Fruit fly (Drosophila melanogaster) whole organism, embryonic: ENCODE results near the gene CG10324.

ENCODE experiments used
- Asciz ChIP-seq: fragments of 200-800 bp; sonication (Bioruptor generic); optimal IDR thresholded peaks from 2 replicates; lab custom pipeline; 2017; ENCODE audit warnings: missing biosample characterization, mild to moderate bottlenecking, missing genetic modification characterization, missing genetic modification reagents
- CG10147 ChIP-seq: fragments of 200-800 bp; sonication (Bioruptor generic); optimal IDR thresholded peaks from 2 replicates; lab custom pipeline; 2019; ENCODE audit warnings: missing biosample characterization, mild to moderate bottlenecking, missing genetic modification characterization, moderate library complexity
- CG10267 ChIP-seq: fragments of 200-800 bp; sonication (Bioruptor generic); optimal IDR thresholded peaks from 2 replicates; lab custom pipeline; 2018; ENCODE audit warnings: missing biosample characterization, mild to moderate bottlenecking, missing genetic modification characterization, moderate library complexity
- CG12769 ChIP-seq: fragments of 200-800 bp; sonication (Bioruptor generic); optimal IDR thresholded peaks from 2 replicates; lab custom pipeline; 2019; ENCODE audit warnings: missing biosample characterization, mild to moderate bottlenecking, missing genetic modification characterization, moderate library complexity
- CG14860 ChIP-seq: fragments of 200-800 bp; sonication (Bioruptor generic); IDR thresholded peaks from 3 replicates; pipeline ENCODE4 v1.3.6; 2022; ENCODE audit warnings: missing biosample characterization, missing genetic modification characterization; ENCODE audit not compliant: partially characterized antibody
- CG16813 ChIP-seq: fragments of 200-800 bp; sonication (Bioruptor generic); IDR thresholded peaks from 3 replicates; pipeline ENCODE4 v1.3.6; 2022; ENCODE audit warnings: missing biosample characterization, missing genetic modification characterization; ENCODE audit not compliant: partially characterized antibody
- CG17328 ChIP-seq: fragments of 200-800 bp; sonication (Bioruptor generic); IDR thresholded peaks from 2 replicates; pipeline ENCODE4 v1.3.6; 2022; ENCODE audit warnings: missing biosample characterization, missing genetic modification characterization
- CG18011 ChIP-seq: fragments of 200-800 bp; sonication (Bioruptor generic); optimal IDR thresholded peaks from 2 replicates; lab custom pipeline; 2017; ENCODE audit warnings: missing biosample characterization, missing genetic modification characterization, mild to moderate bottlenecking, moderate library complexity, missing genotype
- CG30020 ChIP-seq: fragments of 200-800 bp; optimal IDR thresholded peaks from 2 replicates; lab custom pipeline; 2019; ENCODE audit warnings: missing biosample characterization, mild to moderate bottlenecking, missing genetic modification characterization, moderate library complexity
- CG34376 ChIP-seq: fragments of 200-800 bp; sonication (Bioruptor generic); optimal IDR thresholded peaks from 2 replicates; lab custom pipeline; 2018; ENCODE audit warnings: missing biosample characterization, mild to moderate bottlenecking, missing genetic modification characterization
- CG42726 ChIP-seq: fragments of 200-800 bp; sonication (Bioruptor generic); IDR thresholded peaks from 2 replicates; pipeline ENCODE4 v1.3.6; 2022; ENCODE audit warnings: missing biosample characterization, missing genetic modification characterization; ENCODE audit not compliant: partially characterized antibody
- CG6654 ChIP-seq: fragments of 200-800 bp; sonication (Bioruptor generic); optimal IDR thresholded peaks from 2 replicates; lab custom pipeline; 2017; ENCODE audit warnings: missing biosample characterization, mild to moderate bottlenecking, missing genetic modification characterization
- CG6689 ChIP-seq: fragments of 200-800 bp; sonication (Bioruptor generic); IDR thresholded peaks from 2 replicates; pipeline ENCODE4 v1.3.6; 2022; ENCODE audit warnings: missing biosample characterization, missing genetic modification characterization
- CG7786 ChIP-seq: fragments of 200-800 bp; sonication (Bioruptor generic); optimal IDR thresholded peaks from 2 replicates; lab custom pipeline; 2016; ENCODE audit warnings: missing biosample characterization, missing genetic modification characterization
- CG7963 ChIP-seq: fragments of 200-800 bp; sonication (Bioruptor generic); IDR thresholded peaks from 3 replicates; pipeline ENCODE4 v1.3.6; 2022; ENCODE audit warnings: missing biosample characterization, missing genetic modification characterization; ENCODE audit not compliant: partially characterized antibody
- CHES-1-like ChIP-seq: fragments of 200-800 bp; sonication (Bioruptor generic); optimal IDR thresholded peaks from 2 replicates; lab custom pipeline; 2016; ENCODE audit warnings: missing biosample characterization, missing genetic modification characterization
- D19A ChIP-seq: fragments of 200-800 bp; optimal IDR thresholded peaks from 3 replicates; lab custom pipeline; 2019; ENCODE audit warnings: missing biosample characterization, mild to moderate bottlenecking, missing genetic modification characterization, moderate library complexity
- Dll ChIP-seq: fragments of 200-800 bp; sonication (Bioruptor generic); IDR thresholded peaks from 4 replicates; pipeline ENCODE4 v1.3.6; 2022; ENCODE audit warnings: missing biosample characterization, missing genetic modification characterization; ENCODE audit not compliant: partially characterized antibody
- ERR ChIP-seq: fragments of 200-800 bp; sonication (Bioruptor generic); optimal IDR thresholded peaks from 2 replicates; lab custom pipeline; 2016; ENCODE audit warnings: missing biosample characterization, missing genetic modification characterization
- Elba2 ChIP-seq: fragments of 200-800 bp; sonication (Bioruptor generic); optimal IDR thresholded peaks from 3 replicates; lab custom pipeline; 2016; ENCODE audit warnings: missing biosample characterization, missing genetic modification characterization
- Ets97D ChIP-seq: fragments of 200-800 bp; sonication (Bioruptor generic); optimal IDR thresholded peaks from 3 replicates; lab custom pipeline; 2016; ENCODE audit warnings: missing biosample characterization, missing genetic modification characterization
- Gsc ChIP-seq: fragments of 200-800 bp; sonication (Bioruptor generic); IDR thresholded peaks from 2 replicates; pipeline ENCODE4 v1.3.6; 2022; ENCODE audit warnings: missing biosample characterization, missing genetic modification characterization
- NC2β ChIP-seq: fragments of 200-800 bp; sonication (Bioruptor generic); optimal IDR thresholded peaks from 2 replicates; lab custom pipeline; 2016; ENCODE audit warnings: missing biosample characterization, missing genetic modification characterization
- Six4 ChIP-seq: fragments of 200-800 bp; sonication (Bioruptor generic); optimal IDR thresholded peaks from 2 replicates; lab custom pipeline; 2016; ENCODE audit warnings: missing biosample characterization, missing genetic modification characterization
- TFAM ChIP-seq: fragments of 200-800 bp; sonication (Bioruptor generic); optimal IDR thresholded peaks from 2 replicates; lab custom pipeline; 2017; ENCODE audit warnings: missing biosample characterization, missing genetic modification characterization, inconsistent platforms
- bowl ChIP-seq: fragments of 200-800 bp; sonication (Bioruptor generic); IDR thresholded peaks from 2 replicates; pipeline ENCODE4 v1.3.6; 2022; ENCODE audit warnings: missing biosample characterization, missing genetic modification characterization
- cas ChIP-seq: fragments of 200-800 bp; sonication (Bioruptor generic); IDR thresholded peaks from 2 replicates; pipeline ENCODE4 v1.3.6; 2022; ENCODE audit warnings: missing biosample characterization, missing genetic modification characterization
- chinmo ChIP-seq: fragments of 200-800 bp; sonication (Bioruptor generic); IDR thresholded peaks from 4 replicates; pipeline ENCODE4 v1.3.6; 2022; ENCODE audit warnings: missing biosample characterization, missing genetic modification characterization; ENCODE audit not compliant: partially characterized antibody
- crc ChIP-seq: fragments of 200-800 bp; sonication (Bioruptor generic); optimal IDR thresholded peaks from 2 replicates; lab custom pipeline; 2016; ENCODE audit warnings: missing biosample characterization, missing genetic modification characterization
- disco-r ChIP-seq: fragments of 200-800 bp; sonication (Bioruptor generic); optimal IDR thresholded peaks from 2 replicates; lab custom pipeline; 2016; ENCODE audit warnings: missing biosample characterization, missing genetic modification characterization
- dmrt99B ChIP-seq: fragments of 200-800 bp; sonication (Bioruptor generic); optimal IDR thresholded peaks from 2 replicates; lab custom pipeline; 2018; ENCODE audit warnings: missing biosample characterization, mild to moderate bottlenecking, missing genetic modification characterization, moderate library complexity
- emc ChIP-seq: fragments of 200-800 bp; sonication (Bioruptor generic); optimal IDR thresholded peaks from 2 replicates; lab custom pipeline; 2016; ENCODE audit warnings: missing biosample characterization, missing genetic modification characterization
- eve ChIP-seq, 2 experiments: fragments of >200 bp; optimal IDR thresholded peaks; 2 replicates each; lab custom pipeline; 2017; ENCODE audit warnings: missing biosample characterization in 2 of 2, missing genetic modification characterization in 2 of 2
- ewg ChIP-seq: fragments of 200-800 bp; sonication (Bioruptor generic); optimal IDR thresholded peaks from 3 replicates; lab custom pipeline; 2017; ENCODE audit warnings: mild to moderate bottlenecking, missing biosample characterization, missing genetic modification reagents, missing genetic modification characterization
- exex ChIP-seq: fragments of 200-800 bp; sonication (Bioruptor generic); optimal IDR thresholded peaks from 4 replicates; lab custom pipeline; 2018; ENCODE audit warnings: missing biosample characterization, mild to moderate bottlenecking, missing genetic modification characterization, moderate library complexity
- hbn ChIP-seq: fragments of 200-800 bp; sonication (Bioruptor generic); IDR thresholded peaks from 2 replicates; pipeline ENCODE4 v1.3.6; 2022; ENCODE audit warnings: missing biosample characterization, missing genetic modification characterization; ENCODE audit not compliant: partially characterized antibody
- hth ChIP-seq: fragments of >200 bp; optimal IDR thresholded peaks from 2 replicates; lab custom pipeline; 2017; ENCODE audit warnings: inconsistent platforms
- lmd ChIP-seq: fragments of 200-800 bp; sonication (Bioruptor generic); IDR thresholded peaks from 2 replicates; pipeline ENCODE4 v1.3.6; 2022; ENCODE audit warnings: missing biosample characterization, missing genetic modification characterization
- pb ChIP-seq: fragments of 200-800 bp; sonication (Bioruptor generic); optimal IDR thresholded peaks from 3 replicates; lab custom pipeline; 2016; ENCODE audit warnings: missing biosample characterization, missing genetic modification characterization
- run ChIP-seq: fragments of 200-800 bp; sonication (Bioruptor generic); optimal IDR thresholded peaks from 3 replicates; lab custom pipeline; 2018; ENCODE audit warnings: missing biosample characterization, mild to moderate bottlenecking, missing genetic modification characterization
- sens ChIP-seq: fragments of 200-800 bp; sonication (Bioruptor generic); peaks from one replicate; lab custom pipeline; 2016; ENCODE audit warnings: missing biosample characterization, missing genetic modification characterization
- slbo ChIP-seq: fragments of 200-800 bp; sonication (Bioruptor generic); IDR thresholded peaks from 2 replicates; pipeline ENCODE4 v1.3.6; 2022; ENCODE audit warnings: missing biosample characterization, missing genetic modification characterization
- slp2 ChIP-seq: fragments of 200-800 bp; sonication (Bioruptor generic); optimal IDR thresholded peaks from 2 replicates; lab custom pipeline; 2016; ENCODE audit warnings: missing biosample characterization, missing genetic modification characterization
- sob ChIP-seq: fragments of 200-800 bp; sonication (Bioruptor generic); IDR thresholded peaks from 2 replicates; pipeline ENCODE4 v1.3.6; 2022; ENCODE audit warnings: missing biosample characterization, missing genetic modification characterization
- stc ChIP-seq: fragments of 200-800 bp; sonication (Bioruptor generic); IDR thresholded peaks from 2 replicates; pipeline ENCODE4 v1.3.6; 2022; ENCODE audit warnings: missing biosample characterization, missing genetic modification characterization
- tx ChIP-seq: fragments of 200-800 bp; sonication (Bioruptor generic); optimal IDR thresholded peaks from 2 replicates; lab custom pipeline; 2016; ENCODE audit warnings: missing biosample characterization, missing genetic modification characterization
- zen2 ChIP-seq: fragments of 200-800 bp; sonication (Bioruptor generic); IDR thresholded peaks from 3 replicates; pipeline ENCODE4 v1.3.6; 2022; ENCODE audit warnings: missing biosample characterization, missing genetic modification characterization; ENCODE audit not compliant: partially characterized antibody
- zf30C ChIP-seq: fragments of 200-800 bp; sonication (Bioruptor generic); optimal IDR thresholded peaks from 3 replicates; lab custom pipeline; 2018; ENCODE audit warnings: missing biosample characterization, mild to moderate bottlenecking, missing genetic modification characterization

Gene CG10324

dm6 chr3R:16655494-16656493 is 9.0 kb upstream of the CG10324 start, which contains the start of gene modSP (continued):
- no peak for TF ChIP-seq Asciz
- peak; percentile 41; the same call in 1 of the 2 replicates for TF ChIP-seq sob (GFP tag; lab: Robert Waterston, UW)
- no peak for TF ChIP-seq hth
- peak; percentile 60 for TF ChIP-seq CG12769 (tag; lab: Kevin White, UChicago)
- TF ChIP-seq CG6654 (GFP tag; lab: Kevin White, UChicago), result no peak
- peak; percentile 86 for TF ChIP-seq zf30C (GFP tag; lab: Kevin White, UChicago)
- TF ChIP-seq CG10147 (GFP tag; lab: Kevin White, UChicago), result peak; percentile 16
- TF ChIP-seq Gsc (GFP tag; lab: Robert Waterston, UW), result no peak
- TF ChIP-seq CG14860 (GFP tag; lab: Robert Waterston, UW), result peak; percentile 81
- peak; percentile 59 for TF ChIP-seq sens (GFP tag; lab: Kevin White, UChicago)
- TF ChIP-seq crc (GFP tag; lab: Kevin White, UChicago), result peak; percentile 25
- TF ChIP-seq CG30020 (tag; lab: Kevin White, UChicago), result no peak
- TF ChIP-seq chinmo (GFP tag; lab: Robert Waterston, UW), result peak; percentile 91
- TF ChIP-seq stc (GFP tag; lab: Robert Waterston, UW), result peak; percentile 20; the same call in 1 of the 2 replicates
- TF ChIP-seq zen2 (GFP tag; lab: Robert Waterston, UW), result no peak; the same call in 2 of the 3 replicates
- no peak for TF ChIP-seq bowl
- no peak for TF ChIP-seq cas (GFP tag; lab: Robert Waterston, UW)
- TF ChIP-seq CG7786 (GFP tag; lab: Kevin White, UChicago), result peak; percentile 39
- 0 out of 2 replicates have a peak, but pooled peaks have one; percentile 12 for TF ChIP-seq CG17328 (GFP tag; lab: Robert Waterston, UW)
- TF ChIP-seq lmd, result no peak; the same call in 1 of the 2 replicates
- no peak for TF ChIP-seq TFAM (GFP tag; lab: Kevin White, UChicago)
- TF ChIP-seq Dll (GFP tag; lab: Robert Waterston, UW), result peak; percentile 80
- no peak for TF ChIP-seq dmrt99B (tag; lab: Kevin White, UChicago)
- TF ChIP-seq eve (GFP tag; optimal IDR thresholded peaks at IDR 0.05; lab: Kevin White, UChicago), result no peak
- no peak for TF ChIP-seq CG34376 (GFP tag; lab: Kevin White, UChicago)
- TF ChIP-seq CG10267, result peak; percentile 35
- TF ChIP-seq run (tag; lab: Kevin White, UChicago), result no peak
- TF ChIP-seq emc (GFP tag; lab: Kevin White, UChicago), result no peak
- TF ChIP-seq D19A (tag; lab: Kevin White, UChicago), result peak; percentile 39
- no peak for TF ChIP-seq tx
- no peak; the same call in 1 of the 2 replicates for TF ChIP-seq CG6689
- TF ChIP-seq CG42726, result peak; percentile 68; the same call in 1 of the 2 replicates
- peak; percentile 49 for TF ChIP-seq hbn (GFP tag; lab: Robert Waterston, UW)
- peak; percentile 6 for TF ChIP-seq Ets97D (GFP tag; lab: Kevin White, UChicago)
- no peak for TF ChIP-seq NC2β (GFP tag; lab: Kevin White, UChicago)
- TF ChIP-seq slbo (GFP tag; lab: Robert Waterston, UW), result peak; percentile 73
- no peak for TF ChIP-seq CG18011
- TF ChIP-seq ewg (GFP tag; lab: Kevin White, UChicago), result no peak
- TF ChIP-seq Elba2, result no peak
- TF ChIP-seq exex (tag; lab: Kevin White, UChicago), result no peak
- no peak for TF ChIP-seq disco-r (GFP tag; lab: Kevin White, UChicago)
- TF ChIP-seq CG7963 (GFP tag; lab: Robert Waterston, UW), result peak; percentile 72
- no peak for TF ChIP-seq Six4 (GFP tag; lab: Kevin White, UChicago)
- no peak for TF ChIP-seq ERR (GFP tag; lab: Kevin White, UChicago)
- TF ChIP-seq CHES-1-like (GFP tag; lab: Kevin White, UChicago), result no peak
- peak; percentile 22 for TF ChIP-seq pb (GFP tag; lab: Kevin White, UChicago)
- peak; percentile 6 for TF ChIP-seq slp2 (GFP tag; lab: Kevin White, UChicago)
- peak; percentile 78 for TF ChIP-seq CG16813 (GFP tag; lab: Robert Waterston, UW)
